Worm (Caenorhabditis elegans): ENCODE results near the gene ZC513.2.

Gene ZC513.2

DNA sequence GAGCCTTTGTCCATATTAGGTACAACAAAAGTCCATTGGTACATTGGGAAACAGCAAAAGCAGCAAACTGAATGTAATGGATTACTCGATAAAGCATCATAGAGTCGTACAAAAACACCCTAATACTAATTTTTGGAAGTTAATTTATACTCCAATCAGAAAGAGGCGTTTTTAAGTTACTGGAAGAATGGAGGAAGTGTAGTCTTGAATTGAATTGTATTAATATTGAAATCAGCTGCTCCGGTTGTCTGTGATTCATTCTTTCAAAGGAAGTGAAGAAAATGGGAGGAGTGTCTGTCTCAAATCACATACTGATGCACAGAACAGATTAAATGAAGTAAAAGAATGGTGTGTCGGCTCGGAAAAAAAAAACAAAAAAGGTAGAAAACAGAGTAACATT lies 27.3 kb downstream of the ZC513.2 start, which contains the start of gene str-131:
Gene str-131 (minus strand): TSS at position 101 of the 400 bp plus-strand sequence.
- TF ChIP-seq unc-86 (tag; optimal IDR thresholded peaks at IDR 0.05) = no peak
- TF ChIP-seq che-1 (tag; optimal IDR thresholded peaks at IDR 0.05) = no peak
- TF ChIP-seq ztf-16 (tag; optimal IDR thresholded peaks at IDR 0.05) = no peak
- TF ChIP-seq ceh-30 (tag; optimal IDR thresholded peaks at IDR 0.05) = no peak
- no peak for TF ChIP-seq T23F11.4 (GFP tag; optimal IDR thresholded peaks at IDR 0.05)
- TF ChIP-seq rnt-1 (tag; optimal IDR thresholded peaks at IDR 0.05) = no peak
- no peak for TF ChIP-seq sdc-2 (tag; optimal IDR thresholded peaks at IDR 0.05)
- no peak for TF ChIP-seq elt-2 (tag; optimal IDR thresholded peaks at IDR 0.05)
- no peak for TF ChIP-seq C08G9.2 (tag; optimal IDR thresholded peaks at IDR 0.05)
- no peak for TF ChIP-seq pqm-1 (tag; optimal IDR thresholded peaks at IDR 0.05)
- no peak for TF ChIP-seq lim-6 (tag; optimal IDR thresholded peaks at IDR 0.05)
- no peak for TF ChIP-seq ceh-48 (tag; optimal IDR thresholded peaks at IDR 0.05)
- TF ChIP-seq ref-2 (tag; optimal IDR thresholded peaks at IDR 0.05) = no peak
- TF ChIP-seq mec-3 (tag; optimal IDR thresholded peaks at IDR 0.05; ENCODE audit: borderline replicate concordance) = no peak
- TF ChIP-seq lin-11 (tag; optimal IDR thresholded peaks at IDR 0.05) = no peak
- no peak for TF ChIP-seq hlh-6 (tag; optimal IDR thresholded peaks at IDR 0.05)

DNA sequence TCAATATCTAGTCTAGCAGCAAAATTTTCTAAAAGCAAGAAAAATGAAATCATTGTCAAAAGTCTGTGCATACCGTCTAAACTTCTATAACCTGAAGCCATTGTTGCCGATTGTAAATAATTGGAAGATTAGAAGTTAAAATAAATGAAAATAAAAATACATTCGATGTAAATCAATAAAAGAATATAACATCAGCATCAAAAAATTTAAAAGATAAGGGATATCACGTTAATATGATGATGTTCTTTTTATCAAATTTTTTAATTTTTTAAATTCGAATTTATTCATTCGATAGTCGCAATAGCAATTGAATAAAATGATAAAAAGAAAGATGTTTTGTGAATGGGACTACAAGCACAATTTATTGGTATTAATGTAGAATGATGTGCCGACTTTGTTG lies 30.9 kb downstream of the ZC513.2 start, which contains the start of gene C09H5.7:
Gene C09H5.7 (minus strand): TSS at position 101 of the 400 bp plus-strand sequence.
- TF ChIP-seq unc-86 (tag; optimal IDR thresholded peaks at IDR 0.05) (no peak), ceh-45 (GFP tag; IDR thresholded peaks at IDR 0.05) (no peak), ttx-3 (tag; optimal IDR thresholded peaks at IDR 0.05) (no peak), zip-5 (tag; optimal IDR thresholded peaks at IDR 0.05) (no peak), ceh-19 (GFP tag; optimal IDR thresholded peaks at IDR 0.05) (no peak), dve-1 (tag; optimal IDR thresholded peaks at IDR 0.05) (no peak), hlh-30 (tag; optimal IDR thresholded peaks at IDR 0.05; ENCODE audit: insufficient read depth) (no peak)

DNA sequence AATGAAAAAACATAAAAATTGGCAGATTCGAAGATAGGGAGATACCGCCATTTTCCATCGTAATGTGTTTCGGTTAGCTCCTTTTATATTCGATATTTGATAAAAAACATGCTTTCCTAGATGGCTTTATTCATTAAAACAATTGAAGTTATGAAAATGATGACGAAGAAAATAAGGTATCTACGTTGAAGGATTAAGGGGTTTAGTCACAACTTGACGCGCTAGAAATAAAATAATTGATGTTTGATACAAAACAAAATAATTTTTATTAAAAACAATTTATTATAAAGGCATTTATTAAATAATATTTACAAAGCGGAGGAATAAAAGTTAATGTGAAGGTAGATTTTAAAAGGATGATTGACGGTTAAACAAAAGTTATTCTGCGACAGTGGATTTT lies 36.4 kb downstream of the ZC513.2 start, which contains the start of gene str-130:
Gene str-130 (minus strand): TSS at position 101 of the 400 bp plus-strand sequence.
- TF ChIP-seq ceh-18 (tag; optimal IDR thresholded peaks at IDR 0.05) (no peak), ceh-31 (tag; optimal IDR thresholded peaks at IDR 0.05) (no peak), ceh-30 (tag; optimal IDR thresholded peaks at IDR 0.05) (no peak), dve-1 (tag; optimal IDR thresholded peaks at IDR 0.05) (no peak), ztf-16 (tag; optimal IDR thresholded peaks at IDR 0.05) (no peak), che-1 (tag; optimal IDR thresholded peaks at IDR 0.05) (no peak), K09A11.1 (tag; optimal IDR thresholded peaks at IDR 0.05; ENCODE audit: insufficient read depth) (no peak), elt-2 (tag; optimal IDR thresholded peaks at IDR 0.05) (no peak), fax-1 (tag; optimal IDR thresholded peaks at IDR 0.05) (no peak), ahr-1 (tag; optimal IDR thresholded peaks at IDR 0.05) (no peak)

DNA sequence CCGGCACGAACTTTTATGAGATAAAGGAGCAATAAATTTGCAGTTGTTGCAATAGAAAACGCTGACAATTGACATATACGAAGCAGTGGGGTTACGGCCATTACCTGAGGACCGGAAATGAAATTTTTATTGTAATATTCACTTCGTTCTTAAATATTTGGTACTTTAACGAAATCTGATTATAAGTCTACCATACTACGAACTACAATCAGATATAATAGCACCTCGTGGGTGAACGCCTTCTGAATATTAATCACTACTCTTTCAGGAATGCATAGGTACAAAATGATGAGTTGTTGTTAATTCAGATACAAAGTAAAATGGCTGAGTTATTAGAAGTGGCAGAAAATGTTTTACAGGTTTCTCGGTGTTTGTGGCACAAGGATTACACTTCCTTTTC lies 38.2 kb downstream of the ZC513.2 start, which contains the start of gene str-129:
Gene str-129 (minus strand): TSS at position 101 of the 400 bp plus-strand sequence.
- TF ChIP-seq hlh-13 (GFP tag; optimal IDR thresholded peaks at IDR 0.05) (no peak), mec-3 (tag; optimal IDR thresholded peaks at IDR 0.05; ENCODE audit: borderline replicate concordance) (no peak), T23F11.4 (GFP tag; optimal IDR thresholded peaks at IDR 0.05) (no peak), ceh-45 (GFP tag; IDR thresholded peaks at IDR 0.05) (no peak), fax-1 (tag; optimal IDR thresholded peaks at IDR 0.05) (no peak), ahr-1 (tag; optimal IDR thresholded peaks at IDR 0.05) (no peak), ceh-22 (tag; optimal IDR thresholded peaks at IDR 0.05) (no peak), ama-1 (optimal IDR thresholded peaks at IDR 0.05) (no peak), ceh-19 (GFP tag; optimal IDR thresholded peaks at IDR 0.05) (no peak), ceh-34 (tag; optimal IDR thresholded peaks at IDR 0.05) (no peak), nfya-1 (tag; optimal IDR thresholded peaks at IDR 0.05) (no peak), pag-3 (tag; optimal IDR thresholded peaks at IDR 0.05; ENCODE audit: borderline replicate concordance) (no peak), pax-1 (tag; optimal IDR thresholded peaks at IDR 0.05) (no peak)

ce11 chrV:8095378-8095777 lies 41.1 kb downstream of the ZC513.2 start, which contains the start of gene str-146:
Gene str-146, minus strand, starts transcription at chrV:8095478.
- TF ChIP-seq syd-9 (tag; optimal IDR thresholded peaks at IDR 0.05) (no peak), sox-4 (tag; optimal IDR thresholded peaks at IDR 0.05) (no peak), sox-2 (GFP tag; IDR thresholded peaks at IDR 0.05) (no peak), K09A11.1 (tag; optimal IDR thresholded peaks at IDR 0.05; ENCODE audit: insufficient read depth) (no peak), pqm-1 (tag; optimal IDR thresholded peaks at IDR 0.05) (no peak), nfya-1 (tag; optimal IDR thresholded peaks at IDR 0.05) (no peak), tbx-2 (tag; optimal IDR thresholded peaks at IDR 0.05) (no peak), Y22D7AL.16 (tag; optimal IDR thresholded peaks at IDR 0.05) (no peak), nhr-11 (tag; optimal IDR thresholded peaks at IDR 0.05) (no peak), fkh-10 (GFP tag; optimal IDR thresholded peaks at IDR 0.05) (no peak), ets-4 (tag; optimal IDR thresholded peaks at IDR 0.05) (no peak)
